Fruit fly (Drosophila melanogaster) whole organism, embryonic: ENCODE measurements around the gene EndoGI.
A peak's percentile ranks its signal among the peaks of the same experiment; 100 is the strongest.

Experiments used
- CG10147 ChIP-seq: fragments of 200-800 bp; sonication (Bioruptor generic); optimal IDR thresholded peaks from 2 replicates; lab custom pipeline; 2019; ENCODE audit warnings: missing biosample characterization, mild to moderate bottlenecking, missing genetic modification characterization, moderate library complexity
- CG11085 ChIP-seq: fragments of 200-800 bp; sonication (Bioruptor generic); IDR thresholded peaks from 2 replicates; pipeline ENCODE4 v1.3.6; 2022; ENCODE audit warnings: missing biosample characterization, missing genetic modification characterization
- CG11398 ChIP-seq: fragments of 200-800 bp; sonication (Bioruptor generic); optimal IDR thresholded peaks from 2 replicates; lab custom pipeline; 2016; ENCODE audit warnings: missing biosample characterization, missing genetic modification characterization
- CG11504 ChIP-seq: fragments of 200-800 bp; sonication (Bioruptor generic); optimal IDR thresholded peaks from 3 replicates; lab custom pipeline; 2019; ENCODE audit warnings: missing biosample characterization, mild to moderate bottlenecking, missing genetic modification characterization, moderate library complexity
- CG13296 ChIP-seq: fragments of 200-800 bp; sonication (Bioruptor generic); optimal IDR thresholded peaks from 3 replicates; lab custom pipeline; 2018; ENCODE audit warnings: missing biosample characterization, mild to moderate bottlenecking, missing genetic modification characterization
- CG14050 ChIP-seq: fragments of 200-800 bp; sonication (Bioruptor generic); IDR thresholded peaks from 3 replicates; pipeline ENCODE4 v1.3.6; 2022; ENCODE audit warnings: missing biosample characterization, missing genetic modification characterization
- CG14667 ChIP-seq: fragments of 200-800 bp; sonication (Bioruptor generic); IDR thresholded peaks from 2 replicates; pipeline ENCODE4 v1.3.6; 2022; ENCODE audit warnings: missing biosample characterization, missing genetic modification characterization
- CG14965 ChIP-seq: fragments of 200-800 bp; sonication (Bioruptor generic); optimal IDR thresholded peaks from 2 replicates; lab custom pipeline; 2016; ENCODE audit warnings: missing biosample characterization, missing genetic modification characterization, borderline replicate concordance
- CG15073 ChIP-seq: fragments of 200-800 bp; sonication (Bioruptor generic); optimal IDR thresholded peaks from 2 replicates; lab custom pipeline; 2016; ENCODE audit warnings: missing biosample characterization, missing genetic modification characterization
- CG15269 ChIP-seq: fragments of 200-800 bp; sonication (Bioruptor generic); optimal IDR thresholded peaks from 2 replicates; lab custom pipeline; 2018; ENCODE audit warnings: missing biosample characterization, mild to moderate bottlenecking, missing genetic modification characterization, moderate library complexity
- CG1529 ChIP-seq: fragments of 200-800 bp; sonication (Bioruptor generic); optimal IDR thresholded peaks from 3 replicates; lab custom pipeline; 2018; ENCODE audit warnings: missing biosample characterization, missing genetic modification characterization
- CG15696 ChIP-seq: fragments of 200-800 bp; sonication (Bioruptor generic); optimal IDR thresholded peaks from 2 replicates; lab custom pipeline; 2019; ENCODE audit warnings: missing biosample characterization, mild to moderate bottlenecking, missing genetic modification characterization, moderate library complexity
- CG18262 ChIP-seq: fragments of 200-800 bp; optimal IDR thresholded peaks from 3 replicates; lab custom pipeline; 2019; ENCODE audit warnings: missing biosample characterization, mild to moderate bottlenecking, missing genetic modification characterization, moderate library complexity
- CG30403 ChIP-seq: fragments of 200-800 bp; sonication (Bioruptor generic); optimal IDR thresholded peaks from 3 replicates; lab custom pipeline; 2016; ENCODE audit warnings: missing biosample characterization, missing genetic modification characterization
- CG4617 ChIP-seq: fragments of 200-800 bp; sonication (Bioruptor generic); optimal IDR thresholded peaks from 3 replicates; lab custom pipeline; 2016; ENCODE audit warnings: missing biosample characterization, missing genetic modification characterization, borderline replicate concordance
- CG4707 ChIP-seq: fragments of 200-800 bp; sonication (Bioruptor generic); optimal IDR thresholded peaks from 2 replicates; lab custom pipeline; 2018; ENCODE audit warnings: missing biosample characterization, mild to moderate bottlenecking, missing genetic modification characterization, moderate library complexity
- CG6813 ChIP-seq: fragments of 200-800 bp; sonication (Bioruptor generic); optimal IDR thresholded peaks from 2 replicates; lab custom pipeline; 2017; ENCODE audit warnings: missing biosample characterization, missing genetic modification characterization, mild to moderate bottlenecking, moderate library complexity, missing genetic modification reagents
- CG9437 ChIP-seq: fragments of 200-800 bp; sonication (Bioruptor generic); optimal IDR thresholded peaks from 2 replicates; lab custom pipeline; 2018; ENCODE audit warnings: missing biosample characterization, mild to moderate bottlenecking, missing genetic modification characterization
- CkIIα-i1 ChIP-seq: fragments of 200-800 bp; sonication (Bioruptor generic); IDR thresholded peaks from 2 replicates; pipeline ENCODE4 v1.3.6; 2022; ENCODE audit warnings: missing biosample characterization, missing genetic modification characterization
- E2f2 ChIP-seq: fragments of 200-800 bp; sonication (Bioruptor generic); IDR thresholded peaks from 2 replicates; pipeline ENCODE4 v1.3.6; 2022; ENCODE audit warnings: missing biosample characterization, missing genetic modification characterization
- Ets65A ChIP-seq: fragments of 200-800 bp; sonication (Bioruptor generic); peaks from one replicate; lab custom pipeline; 2016; ENCODE audit warnings: missing biosample characterization, missing genetic modification characterization
- Fer3 ChIP-seq: fragments of 200-800 bp; sonication (Bioruptor generic); optimal IDR thresholded peaks from 2 replicates; lab custom pipeline; 2018; ENCODE audit warnings: missing biosample characterization, mild to moderate bottlenecking, missing genetic modification characterization, moderate library complexity
- HLH54F ChIP-seq: fragments of 200-800 bp; sonication (Bioruptor generic); optimal IDR thresholded peaks from 3 replicates; lab custom pipeline; 2016; ENCODE audit warnings: missing biosample characterization, missing genetic modification characterization
- HLHmδ ChIP-seq: fragments of 200-800 bp; sonication (Bioruptor generic); optimal IDR thresholded peaks from 2 replicates; lab custom pipeline; 2018; ENCODE audit warnings: missing biosample characterization, mild to moderate bottlenecking, missing genetic modification characterization, moderate library complexity
- Kr ChIP-seq: fragments of 200-800 bp; sonication (Bioruptor generic); optimal IDR thresholded peaks from 2 replicates; lab custom pipeline; 2017; ENCODE audit warnings: missing biosample characterization, mild to moderate bottlenecking, missing genetic modification characterization
- Lhr ChIP-seq: fragments of 200-800 bp; sonication (Bioruptor generic); optimal IDR thresholded peaks from 3 replicates; lab custom pipeline; 2017; ENCODE audit warnings: mild to moderate bottlenecking, missing biosample characterization, missing genetic modification reagents, missing genetic modification characterization
- Mad ChIP-seq: fragments of 200-800 bp; sonication (Bioruptor generic); optimal IDR thresholded peaks from 2 replicates; lab custom pipeline; 2016; ENCODE audit warnings: missing biosample characterization, missing genetic modification characterization
- NfI ChIP-seq: fragments of 200-800 bp; sonication (Bioruptor generic); optimal IDR thresholded peaks from 3 replicates; lab custom pipeline; 2018; ENCODE audit warnings: missing biosample characterization, mild to moderate bottlenecking, missing genetic modification characterization, moderate library complexity
- Optix ChIP-seq: fragments of 200-800 bp; sonication (Bioruptor generic); IDR thresholded peaks from 3 replicates; pipeline ENCODE4 v1.3.6; 2022; ENCODE audit warnings: missing biosample characterization, missing genetic modification characterization
- Rfx ChIP-seq: fragments of 200-800 bp; sonication (Bioruptor generic); IDR thresholded peaks from 2 replicates; pipeline ENCODE4 v1.3.6; 2022; ENCODE audit warnings: missing biosample characterization, missing genetic modification characterization
- Xrp1 ChIP-seq: fragments of 200-800 bp; sonication (Bioruptor generic); IDR thresholded peaks from 2 replicates; pipeline ENCODE4 v1.3.6; 2022; ENCODE audit warnings: missing biosample characterization, missing genetic modification characterization
- cato ChIP-seq: fragments of 200-800 bp; sonication (Bioruptor generic); optimal IDR thresholded peaks from 2 replicates; lab custom pipeline; 2016; ENCODE audit warnings: missing biosample characterization, missing genetic modification characterization, borderline replicate concordance
- cg ChIP-seq: fragments of 200-800 bp; sonication (Bioruptor generic); optimal IDR thresholded peaks from 3 replicates; lab custom pipeline; 2019; ENCODE audit warnings: missing biosample characterization, mild to moderate bottlenecking, missing genetic modification characterization, moderate library complexity
- dpn ChIP-seq, 2 experiments: fragments of 200-800 bp; sonication (Bioruptor generic); optimal IDR thresholded peaks; 3 replicates each; lab custom pipeline; 2016; ENCODE audit warnings: missing biosample characterization in 2 of 2, missing genetic modification characterization in 2 of 2
- fd96Cb ChIP-seq: fragments of 200-800 bp; sonication (Bioruptor generic); optimal IDR thresholded peaks from 2 replicates; lab custom pipeline; 2018; ENCODE audit warnings: missing biosample characterization, mild to moderate bottlenecking, missing genetic modification characterization, moderate library complexity
- gsb-n ChIP-seq: fragments of 200-800 bp; sonication (Bioruptor generic); optimal IDR thresholded peaks from 3 replicates; lab custom pipeline; 2018; ENCODE audit warnings: missing biosample characterization, mild to moderate bottlenecking, missing genetic modification characterization
- ham ChIP-seq: fragments of 200-800 bp; sonication (Bioruptor generic); IDR thresholded peaks from 2 replicates; pipeline ENCODE4 v1.3.6; 2022; ENCODE audit warnings: missing biosample characterization, missing genetic modification characterization
- lab ChIP-seq: fragments of 200-800 bp; sonication (Bioruptor generic); optimal IDR thresholded peaks from 3 replicates; lab custom pipeline; 2017; ENCODE audit warnings: missing biosample characterization, missing genetic modification characterization, mild to moderate bottlenecking, moderate library complexity, missing genetic modification reagents
- oc ChIP-seq: fragments of 200-800 bp; sonication (Bioruptor generic); optimal IDR thresholded peaks from 2 replicates; lab custom pipeline; 2018; ENCODE audit warnings: missing biosample characterization, mild to moderate bottlenecking, missing genetic modification characterization, moderate library complexity
- pho ChIP-seq: fragments of 200-800 bp; sonication (Bioruptor generic); optimal IDR thresholded peaks from 2 replicates; lab custom pipeline; 2016; ENCODE audit warnings: missing biosample characterization, missing genetic modification characterization
- phol ChIP-seq: fragments of 200-800 bp; sonication (Bioruptor generic); optimal IDR thresholded peaks from 3 replicates; lab custom pipeline; 2018; ENCODE audit warnings: missing biosample characterization, mild to moderate bottlenecking, missing genetic modification characterization, moderate library complexity
- tap ChIP-seq: fragments of 200-800 bp; optimal IDR thresholded peaks from 3 replicates; lab custom pipeline; 2019; ENCODE audit warnings: missing biosample characterization, mild to moderate bottlenecking, missing genetic modification characterization, moderate library complexity
- tll ChIP-seq, 2 experiments: fragments of 200-800 bp in 1 of 2; fragments of >200 bp in 1 of 2; sonication (Bioruptor generic) in 1 of 2; optimal IDR thresholded peaks; 2 replicates each; lab custom pipeline; 2017 to 2019; ENCODE audit warnings: missing biosample characterization in 2 of 2, missing genetic modification characterization in 2 of 2, mild to moderate bottlenecking in 1 of 2, moderate library complexity in 1 of 2
- tna ChIP-seq: fragments of 200-800 bp; sonication (Bioruptor generic); IDR thresholded peaks from 2 replicates; pipeline ENCODE4 v1.3.6; 2022; ENCODE audit warnings: missing biosample characterization, missing genetic modification characterization; ENCODE audit not compliant: partially characterized antibody
- unpg ChIP-seq: fragments of 200-800 bp; sonication (Bioruptor generic); optimal IDR thresholded peaks from 3 replicates; lab custom pipeline; 2018; ENCODE audit warnings: missing biosample characterization, mild to moderate bottlenecking, missing genetic modification characterization, moderate library complexity
- z ChIP-seq: fragments of 200-800 bp; sonication (Bioruptor generic); IDR thresholded peaks from 3 replicates; pipeline ENCODE4 v1.3.6; 2022; ENCODE audit warnings: missing biosample characterization, missing genetic modification characterization

Gene EndoGI

dm6 chr2L:16299466-16300311 lies 42.2 kb downstream of the EndoGI start, which contains the start of the genes heix and CG17328 (continued):
- TF ChIP-seq ham (GFP tag; lab: Robert Waterston, UW): no peak; the same call in 1 of the 2 replicates
- no peak; the same call in 1 of the 2 replicates for TF ChIP-seq CG14667
- peak; percentile 69 for TF ChIP-seq Mad (GFP tag; lab: Kevin White, UChicago)

- TF ChIP-seq Rfx (peak; percentile 52), cato (GFP tag; lab: Kevin White, UChicago) (peak; percentile 11), CG15073 (GFP tag; lab: Kevin White, UChicago) (no peak), CkIIα-i1 (GFP tag; lab: Robert Waterston, UW) (no peak), CG18262 (peak; percentile 60), Ets65A (GFP tag; lab: Kevin White, UChicago) (peak; percentile 84), CG14050 (GFP tag; lab: Robert Waterston, UW) (no peak), CG15696 (tag; lab: Kevin White, UChicago) (peak; percentile 46), Lhr (GFP tag; lab: Kevin White, UChicago) (peak; percentile 53), phol (peak; percentile 70), CG11398 (no peak), CG10147 (GFP tag; lab: Kevin White, UChicago) (peak; percentile 48), Xrp1 (GFP tag; lab: Robert Waterston, UW) (peak; percentile 55), CG30403 (GFP tag; lab: Kevin White, UChicago) (peak; percentile 49), dpn (GFP tag; optimal IDR thresholded peaks at IDR 0.05; lab: Kevin White, UChicago) (peak; percentile 9 to 27), unpg (GFP tag; lab: Kevin White, UChicago) (peak; percentile 40), gsb-n (peak; percentile 48), CG13296 (GFP tag; lab: Kevin White, UChicago) (peak; percentile 22), CG15269 (tag; lab: Kevin White, UChicago) (no peak), lab (peak; percentile 52), E2f2 (peak; percentile 38; the same call in 1 of the 2 replicates), pho (GFP tag; lab: Kevin White, UChicago) (peak; percentile 12), CG11504 (tag; lab: Kevin White, UChicago) (no peak), CG9437 (GFP tag; lab: Kevin White, UChicago) (no peak), CG6813 (GFP tag; lab: Kevin White, UChicago) (no peak), tap (no peak), oc (tag; lab: Kevin White, UChicago) (no peak), CG4707 (GFP tag; lab: Kevin White, UChicago) (no peak), Optix (no peak), Kr (GFP tag; lab: Kevin White, UChicago) (no peak), cg (GFP tag; lab: Kevin White, UChicago) (no peak), CG14965 (GFP tag; lab: Kevin White, UChicago) (no peak), fd96Cb (tag; lab: Kevin White, UChicago) (peak; percentile 33), HLH54F (GFP tag; lab: Kevin White, UChicago) (peak; percentile 7), CG1529 (GFP tag; lab: Kevin White, UChicago) (no peak), HLHmδ (no peak), tll (GFP tag; optimal IDR thresholded peaks at IDR 0.05; lab: Kevin White, UChicago) (no peak), NfI (no peak), Fer3 (tag; lab: Kevin White, UChicago) (peak; percentile 20), tna (GFP tag; lab: Robert Waterston, UW) (no peak), CG11085 (GFP tag; lab: Robert Waterston, UW) (no peak), z (GFP tag; lab: Robert Waterston, UW) (no peak), CG4617 (GFP tag; lab: Kevin White, UChicago) (peak; percentile 64)
Measured at dm6 chr2L:16302773-16303279, 45.3 kb downstream of the EndoGI start, which contains the start of gene GMF. Gene GMF (minus strand): TSS chr2L:16302954.
